Fruit fly (Drosophila melanogaster) S2 (cell line): Measurements from ENCODE around the gene CG17234.

Source experiments
- CG8478 ChIP-seq: fragments of >200 bp; optimal IDR thresholded peaks from 2 replicates; lab custom pipeline; 2018
- CTCF ChIP-seq, 2 experiments: fragments of >200 bp; optimal IDR thresholded peaks; 2 replicates each; lab custom pipeline; 2018

CG17234 gene

DNA sequence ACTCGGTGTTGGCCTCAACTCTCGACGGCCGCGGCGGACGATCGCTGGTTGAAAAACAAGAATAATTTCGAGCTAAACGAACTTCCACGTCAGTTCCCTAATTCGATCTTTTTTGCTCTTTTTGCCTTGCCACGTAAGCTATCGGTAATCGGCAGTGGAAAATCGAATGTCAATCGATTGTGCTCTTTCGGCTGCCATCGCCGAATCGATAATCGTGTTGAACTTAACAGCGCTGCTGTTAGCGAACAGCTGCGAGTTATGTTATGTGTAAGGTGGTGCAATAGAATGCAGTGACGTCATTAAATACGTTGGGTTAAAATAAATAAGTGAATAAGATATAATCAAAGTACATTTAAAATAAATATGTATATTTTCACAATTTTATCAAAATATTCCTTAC is 16.1 kb upstream of the CG17234 start, which contains the start of gene Sec24CD:
Gene Sec24CD, minus strand, starts transcription at position 123 of the 400 bp plus-strand sequence.
- TF ChIP-seq CG8478 (no peak), CTCF (optimal IDR thresholded peaks at IDR 0.05; lab: Kevin White, UChicago) (no peak)

DNA sequence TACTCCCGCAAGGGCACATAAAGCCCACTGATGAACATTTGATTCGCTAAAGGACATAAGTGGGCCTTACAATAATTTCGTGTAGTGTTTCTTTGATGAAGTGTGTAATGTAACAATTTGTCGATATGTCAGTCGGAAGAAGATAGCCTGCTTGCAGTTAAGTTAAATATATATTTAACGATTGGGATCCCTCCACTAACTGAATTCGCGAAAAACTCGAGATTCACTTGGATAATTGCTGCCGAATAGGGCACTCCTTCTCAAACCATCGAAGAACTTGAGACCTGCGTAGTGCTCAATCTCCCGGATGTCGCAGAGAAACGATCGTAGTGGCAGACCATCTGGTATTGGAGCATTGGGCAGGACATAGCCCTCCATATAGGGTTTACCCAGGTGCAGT is 14.7 kb upstream of the CG17234 start, which contains the start of gene Tengl3:
Gene Tengl3, minus strand, starts transcription at position 101 of the 400 bp plus-strand sequence.
- TF ChIP-seq CG8478 (no peak), CTCF (optimal IDR thresholded peaks at IDR 0.05; lab: Kevin White, UChicago) (no peak)

DNA sequence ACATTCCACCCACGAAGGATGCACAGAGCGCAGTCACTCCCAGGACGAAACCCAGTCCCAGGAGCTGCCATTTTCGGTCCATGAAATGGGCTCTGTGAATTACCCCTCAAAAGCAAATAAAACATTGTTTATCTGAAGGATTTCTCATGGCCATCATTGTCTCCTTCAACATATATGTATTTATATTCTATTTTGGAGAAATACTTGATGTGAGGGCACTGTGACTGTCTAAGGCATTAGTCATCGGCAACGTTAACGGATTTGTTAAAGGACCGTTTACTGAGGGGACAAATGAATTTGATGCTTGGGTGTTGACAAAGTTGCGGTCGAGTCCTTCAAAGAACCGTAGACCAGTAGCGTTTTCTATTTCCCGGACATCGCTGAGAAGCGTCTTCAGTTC is 13.6 kb upstream of the CG17234 start, which contains the start of gene Tengl2:
Gene Tengl2, minus strand, starts transcription at position 101 of the 400 bp plus-strand sequence.
- no peak for TF ChIP-seq CTCF (optimal IDR thresholded peaks at IDR 0.05; lab: Kevin White, UChicago)
- TF ChIP-seq CG8478, result no peak

DNA sequence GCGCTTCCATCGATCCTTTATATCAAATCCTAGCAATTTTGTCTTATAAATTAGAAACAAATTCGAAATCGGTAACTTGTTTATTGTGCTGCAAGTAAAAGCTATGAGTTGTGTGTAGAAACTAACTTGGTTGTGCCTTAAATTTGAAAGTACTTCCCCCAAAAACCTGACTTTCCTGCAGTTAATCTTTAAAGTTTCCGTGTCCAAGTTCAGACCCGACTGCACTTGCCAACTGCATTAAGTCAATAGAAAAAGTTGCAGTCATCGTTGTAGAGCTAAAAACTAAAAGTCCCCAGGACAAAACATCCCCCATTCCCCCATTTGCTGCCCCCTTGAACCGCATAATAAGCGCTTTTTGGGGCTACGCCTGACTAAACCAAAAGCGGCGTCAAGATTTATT is 12.4 kb upstream of the CG17234 start, which contains the start of gene Tengl1:
Gene Tengl1, minus strand, starts transcription at position 101 of the 400 bp plus-strand sequence.
- no peak for TF ChIP-seq CTCF (optimal IDR thresholded peaks at IDR 0.05; lab: Kevin White, UChicago)
- no peak for TF ChIP-seq CG8478

DNA sequence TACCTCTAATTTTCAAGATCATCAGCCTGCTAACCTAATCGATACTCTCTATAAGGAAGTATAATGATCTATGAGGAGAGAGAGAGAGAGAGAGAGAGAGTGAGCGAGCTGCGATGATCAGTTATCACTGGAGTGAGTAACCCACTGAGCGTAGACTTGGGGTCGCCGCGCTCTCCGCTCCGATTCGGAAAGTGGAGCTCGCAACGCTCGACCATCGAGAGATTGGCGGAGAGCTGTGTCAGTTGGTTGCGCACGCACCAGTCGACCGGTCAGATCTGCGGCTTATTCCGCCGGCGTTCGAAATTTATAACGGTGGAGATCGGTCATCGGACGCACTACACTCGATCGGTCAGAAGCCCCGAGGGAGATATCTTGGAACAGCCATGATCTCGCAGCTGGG is 10.7 kb upstream of the CG17234 start, which contains the start of gene CG4267:
Gene CG4267, plus strand, starts transcription at position 240 of the 400 bp plus-strand sequence.
- no peak for TF ChIP-seq CG8478
- TF ChIP-seq CTCF (optimal IDR thresholded peaks at IDR 0.05; lab: Kevin White, UChicago), result no peak

DNA sequence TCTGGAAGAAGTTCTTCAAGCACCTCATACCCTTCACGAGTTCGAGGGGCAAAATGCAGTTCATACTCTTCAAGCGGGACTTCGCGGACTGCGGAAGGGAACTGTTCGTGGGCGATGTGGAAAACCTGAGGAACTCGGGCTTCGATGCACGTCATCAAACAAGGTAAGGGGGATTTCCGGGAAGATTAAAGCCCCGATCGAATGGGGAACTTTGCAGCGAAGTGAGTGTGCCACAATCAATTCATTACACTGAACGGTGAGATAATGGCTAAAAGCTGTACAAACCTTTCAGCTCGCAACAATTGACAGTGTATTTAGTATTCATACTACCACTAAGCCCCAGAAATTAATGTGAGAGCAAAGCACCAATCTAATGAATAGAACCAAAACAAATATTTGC is 10.1 kb upstream of the CG17234 start:
- TF ChIP-seq CG8478, result no peak
- TF ChIP-seq CTCF (optimal IDR thresholded peaks at IDR 0.05; lab: Kevin White, UChicago), result no peak

DNA sequence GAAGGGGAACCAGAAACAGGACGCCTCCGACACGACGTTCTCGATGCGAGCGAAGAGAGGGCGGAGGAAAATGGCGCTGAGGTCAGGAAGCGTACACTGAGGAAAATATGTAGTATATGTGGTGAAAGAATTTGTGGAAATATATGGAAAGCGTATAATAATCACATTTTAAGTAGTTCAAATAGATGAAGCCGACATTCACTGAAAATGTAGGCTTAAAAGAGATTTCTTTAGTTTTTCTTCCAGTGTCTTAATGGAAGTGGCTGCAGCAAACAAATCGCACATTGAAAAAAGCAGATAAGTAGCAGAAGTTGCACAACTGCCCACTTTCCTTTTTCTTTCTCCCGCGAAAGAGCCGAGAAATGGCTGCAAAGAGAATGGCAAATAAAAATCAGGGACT is 3.3 kb upstream of the CG17234 start:
- TF ChIP-seq CG8478 (no peak), CTCF (optimal IDR thresholded peaks at IDR 0.05; lab: Kevin White, UChicago) (no peak)

DNA sequence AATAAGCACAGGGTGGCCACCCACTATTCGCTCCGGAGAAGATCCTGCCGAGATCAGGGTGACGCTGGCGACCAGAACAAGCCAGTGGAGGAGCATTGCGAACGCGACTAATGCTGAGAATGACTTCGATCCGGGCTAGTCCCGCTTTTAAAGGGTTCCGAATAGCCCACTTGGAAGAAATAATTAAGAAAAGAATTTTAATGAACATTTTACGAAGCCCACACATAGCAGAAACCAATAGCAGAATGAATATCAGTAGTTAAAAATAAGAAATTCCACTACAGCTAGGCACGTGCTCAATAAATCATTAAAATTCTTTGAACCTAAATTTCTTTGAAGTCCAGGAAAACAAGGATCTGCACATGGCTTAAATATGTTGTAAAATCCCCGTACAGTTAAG is 1.7 kb upstream of the CG17234 start, which contains the start of gene Ser12:
Gene Ser12, minus strand, starts transcription at position 101 of the 400 bp plus-strand sequence.
- TF ChIP-seq CG8478 (no peak), CTCF (optimal IDR thresholded peaks at IDR 0.05; lab: Kevin White, UChicago) (no peak)

DNA sequence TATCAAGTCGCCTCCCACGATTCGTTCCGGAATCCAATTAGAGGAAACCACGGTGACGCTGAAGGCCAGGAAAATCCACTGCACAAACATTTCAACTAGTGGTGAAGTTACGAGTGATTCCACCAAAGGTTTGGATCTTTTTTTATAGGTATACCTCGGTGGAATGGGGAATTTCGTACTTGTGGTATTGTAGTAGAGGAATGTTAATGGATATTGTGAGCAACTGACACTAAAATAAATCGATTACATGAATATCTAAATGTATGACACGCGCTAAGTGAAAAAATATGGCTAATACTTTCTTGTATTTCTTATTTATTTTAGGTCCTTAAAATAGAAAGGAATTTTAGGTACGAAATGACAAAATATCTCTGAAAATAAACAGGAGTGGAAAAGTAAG is 604 bp upstream of the CG17234 start, which contains the start of gene CG17239:
Gene CG17239, minus strand, starts transcription at position 101 of the 400 bp plus-strand sequence.
- TF ChIP-seq CG8478, result no peak
- TF ChIP-seq CTCF (optimal IDR thresholded peaks at IDR 0.05; lab: Kevin White, UChicago), result no peak

DNA sequence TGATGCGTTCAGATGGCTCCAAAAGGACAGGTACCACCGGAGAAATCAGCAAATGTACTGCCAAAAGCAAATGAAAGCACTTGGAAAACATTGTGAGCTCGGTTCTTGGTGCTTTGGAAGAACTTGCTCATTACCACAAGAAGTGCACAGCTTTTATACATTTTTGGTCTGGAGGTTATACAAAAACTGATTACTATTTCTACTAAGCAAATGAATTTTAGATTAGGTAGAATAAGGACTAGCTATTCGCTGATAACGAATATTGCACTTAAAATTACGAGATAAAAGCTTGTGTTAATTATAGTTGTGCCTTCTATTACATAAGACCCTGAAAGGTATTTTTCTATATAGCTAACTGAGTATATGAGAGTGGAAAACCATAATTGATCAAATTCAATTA is 2.1 kb downstream of the CG17234 start, which contains the start of gene Send1:
Gene Send1, minus strand, starts transcription at position 101 of the 400 bp plus-strand sequence.
- TF ChIP-seq CTCF (optimal IDR thresholded peaks at IDR 0.05; lab: Kevin White, UChicago), result no peak
- no peak for TF ChIP-seq CG8478

DNA sequence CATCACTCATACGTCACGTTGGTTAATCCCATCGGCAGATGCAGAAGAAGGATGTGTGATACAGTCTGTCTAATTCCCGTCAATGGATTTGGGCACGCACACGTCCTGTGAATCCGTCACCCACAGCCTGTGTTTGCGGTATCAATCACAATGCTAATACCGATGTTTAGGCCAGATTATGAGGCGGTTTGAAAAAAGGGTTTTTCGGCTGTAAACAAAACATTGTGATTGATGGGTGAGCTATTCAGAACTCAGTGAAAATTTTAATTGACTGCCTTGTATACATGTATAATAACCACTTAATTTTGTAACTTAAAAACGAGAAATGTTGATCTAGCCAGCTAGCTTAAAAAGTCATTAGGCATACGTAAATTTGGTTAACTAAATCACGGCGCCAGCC is 10.3 kb downstream of the CG17234 start, which contains the start of gene CG4270:
Gene CG4270, plus strand, starts transcription at position 301 of the 400 bp plus-strand sequence.
- TF ChIP-seq CTCF (optimal IDR thresholded peaks at IDR 0.05; lab: Kevin White, UChicago), result no peak

DNA sequence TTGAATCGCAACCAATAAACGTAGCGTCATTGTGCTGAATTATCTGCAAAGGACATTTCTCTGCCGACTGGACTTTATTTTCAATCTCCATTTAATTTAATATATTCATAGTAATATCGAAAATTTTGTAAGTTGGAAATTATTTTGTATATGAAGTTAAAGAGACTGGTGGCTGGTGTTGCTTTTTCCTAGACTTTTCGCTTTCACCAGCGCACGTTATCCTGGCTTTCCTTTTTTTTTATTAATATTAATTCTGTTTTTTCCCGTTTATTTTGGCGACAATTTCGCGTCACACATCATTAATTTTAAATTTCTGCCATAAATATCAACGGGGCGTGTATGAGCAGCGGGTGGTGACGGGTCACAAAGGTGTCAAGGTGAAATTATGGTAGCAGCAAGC is 12.4 kb downstream of the CG17234 start, which contains the start of gene CG34049:
Gene CG34049, minus strand, starts transcription at position 101 of the 400 bp plus-strand sequence.
- TF ChIP-seq CTCF (optimal IDR thresholded peaks at IDR 0.05; lab: Kevin White, UChicago) (no peak), CG8478 (no peak)

DNA sequence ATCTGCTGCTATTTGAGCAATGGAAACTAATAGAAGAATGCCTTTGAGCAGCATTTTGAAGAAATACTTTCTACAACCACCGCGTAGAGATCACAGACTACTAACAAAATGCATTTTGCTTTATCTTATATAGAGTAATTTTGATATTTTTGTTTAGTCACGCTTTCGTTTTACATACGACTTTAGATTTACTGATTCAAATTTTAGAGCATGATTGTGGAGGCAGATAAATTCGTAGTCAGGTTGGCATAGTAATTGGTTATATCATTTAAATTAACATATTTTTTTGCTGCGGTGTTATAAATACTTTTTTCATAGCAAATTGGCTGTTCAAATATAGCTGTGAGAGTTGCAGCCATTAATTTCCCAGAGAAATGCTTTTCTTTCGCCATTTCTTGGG is 16.2 kb downstream of the CG17234 start, which contains the start of gene CG17242:
Gene CG17242, minus strand, starts transcription at position 101 of the 400 bp plus-strand sequence.
- TF ChIP-seq CTCF (optimal IDR thresholded peaks at IDR 0.05; lab: Kevin White, UChicago), result no peak
- no peak for TF ChIP-seq CG8478

DNA sequence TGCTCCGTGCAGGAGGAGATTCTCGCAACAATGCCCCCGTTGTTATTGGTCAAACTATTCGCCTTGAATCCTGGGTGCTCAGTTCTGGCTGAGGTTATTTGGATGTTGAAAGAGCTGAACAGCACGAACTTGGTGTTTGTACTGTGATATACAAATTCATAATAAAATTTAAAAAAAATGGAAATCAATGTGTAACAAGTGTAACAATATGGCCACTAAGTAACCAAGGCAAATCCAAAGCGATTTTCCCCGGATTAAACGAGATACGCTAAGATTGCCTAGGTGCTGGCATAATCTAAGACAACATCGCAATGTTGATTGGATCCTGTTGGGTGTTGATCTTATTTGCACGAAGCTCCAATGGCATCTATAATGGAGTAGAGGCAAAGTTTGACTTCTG is 32.0 kb downstream of the CG17234 start, which contains the start of gene CG4271:
Gene CG4271, plus strand, starts transcription at position 301 of the 400 bp plus-strand sequence.
- TF ChIP-seq CG8478 (no peak), CTCF (optimal IDR thresholded peaks at IDR 0.05; lab: Kevin White, UChicago) (no peak)

DNA sequence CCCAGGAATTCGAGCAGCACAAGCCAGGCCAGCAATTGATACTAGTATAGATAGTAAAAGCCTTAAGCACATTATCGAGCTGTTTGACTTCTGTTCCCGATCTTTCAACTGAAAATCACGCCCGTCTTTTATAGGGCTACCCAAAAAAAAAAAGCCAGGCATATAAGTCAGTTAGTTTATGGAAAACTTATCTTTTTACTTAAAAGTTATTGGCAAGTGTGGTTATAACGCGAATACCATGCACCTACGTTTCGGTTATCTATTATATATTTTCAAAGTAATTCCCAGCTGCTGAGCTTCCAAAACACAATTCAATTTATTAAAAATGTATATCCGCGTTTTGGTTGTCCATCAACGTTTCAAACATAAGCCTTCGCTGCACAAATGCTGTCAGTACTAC is 33.9 kb downstream of the CG17234 start, which contains the start of gene CG31681:
Gene CG31681, minus strand, starts transcription at position 101 of the 400 bp plus-strand sequence.
- TF ChIP-seq CG8478 (no peak), CTCF (optimal IDR thresholded peaks at IDR 0.05; lab: Kevin White, UChicago) (no peak)

DNA sequence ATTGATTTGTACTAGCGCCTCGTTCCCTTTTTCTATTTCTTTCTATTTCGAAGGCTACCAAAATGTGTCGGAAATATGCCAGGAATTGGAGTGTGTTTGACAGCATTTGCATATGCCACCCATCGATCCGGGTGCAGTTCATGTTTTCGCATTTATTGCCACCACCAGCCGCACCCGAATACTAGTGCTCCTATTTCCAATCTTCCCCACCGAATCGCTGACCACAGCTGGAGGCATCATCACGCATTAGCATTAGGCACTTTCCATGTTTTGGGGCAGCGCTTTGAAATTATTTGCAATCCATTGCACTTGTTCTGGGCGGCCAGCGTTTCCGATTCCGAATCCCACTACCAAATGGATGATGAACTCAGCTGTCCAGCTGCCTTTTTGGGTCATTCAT is 35.0 kb downstream of the CG17234 start, which contains the start of gene CG42658:
Gene CG42658, minus strand, starts transcription at position 101 of the 400 bp plus-strand sequence.
- TF ChIP-seq CTCF (optimal IDR thresholded peaks at IDR 0.05; lab: Kevin White, UChicago) (no peak), CG8478 (no peak)
